Worm (Caenorhabditis elegans) whole organism, L1 larva: Measurements from ENCODE around the gene nhr-119.

ENCODE experiments used
- ceh-82 ChIP-seq, 3 experiments: fragments of 150-350 bp in 1 of 3; sonication (generic microtip) in 2 of 3; optimal IDR thresholded peaks; 2 replicates each; lab custom pipeline; 2014 to 2017; ENCODE audit warnings: missing biosample characterization in 3 of 3, missing genetic modification characterization in 3 of 3
- egl-27 ChIP-seq, 2 experiments: fragments of 150-350 bp in 1 of 2; sonication (generic microtip); optimal IDR thresholded peaks; 3 replicates each; lab custom pipeline; 2017 to 2018; ENCODE audit warnings: missing biosample characterization in 2 of 2, missing genetic modification characterization in 2 of 2, missing genetic modification reagents in 2 of 2
- fkh-10 ChIP-seq: sonication (generic microtip); optimal IDR thresholded peaks from 2 replicates; lab custom pipeline; 2017; ENCODE audit warnings: missing biosample characterization, missing genetic modification reagents, missing genetic modification characterization
- fos-1 ChIP-seq: fragments of 150-350 bp; optimal IDR thresholded peaks from 2 replicates; lab custom pipeline; 2014; ENCODE audit warnings: missing biosample characterization, missing genetic modification characterization
- hlh-4 ChIP-seq: sonication (generic microtip); optimal IDR thresholded peaks from 2 replicates; lab custom pipeline; 2016; ENCODE audit warnings: mild to moderate bottlenecking, missing genetic modification characterization, missing compliant biosample characterization
- jun-1 ChIP-seq: fragments of 150-350 bp; optimal IDR thresholded peaks from 2 replicates; lab custom pipeline; 2014; ENCODE audit warnings: missing biosample characterization, missing genetic modification reagents, missing genetic modification characterization
- lin-39 ChIP-seq: fragments of 150-350 bp; optimal IDR thresholded peaks from 2 replicates; lab custom pipeline; 2014; ENCODE audit warnings: missing biosample characterization, missing genetic modification reagents, missing genetic modification characterization
- nhr-85 ChIP-seq: sonication (generic microtip); peaks from one replicate; lab custom pipeline; 2016; ENCODE audit warnings: missing genetic modification characterization, inconsistent platforms, missing compliant biosample characterization
- pag-3 ChIP-seq: sonication (generic microtip); optimal IDR thresholded peaks from 2 replicates; lab custom pipeline; 2017; ENCODE audit warnings: missing genetic modification characterization, mild to moderate bottlenecking, missing compliant biosample characterization, antibody characterized with exemption, borderline replicate concordance; ENCODE audit not compliant: insufficient read depth
- ztf-4 ChIP-seq: fragments of 150-350 bp; optimal IDR thresholded peaks from 2 replicates; lab custom pipeline; 2014; ENCODE audit warnings: missing biosample characterization, missing genetic modification characterization

ce11 chrII:2787849-2788248, 12.6 kb downstream of the nhr-119 start:
- no peak for TF ChIP-seq jun-1 (tag; lab: Kevin White, UChicago)
- no peak for TF ChIP-seq egl-27 (tag; optimal IDR thresholded peaks at IDR 0.05; lab: Kevin White, UChicago)
- no peak for TF ChIP-seq ceh-82 (tag; optimal IDR thresholded peaks at IDR 0.05; lab: Kevin White, UChicago)
- no peak for TF ChIP-seq nhr-85 (tag; lab: Kevin White, UChicago)
- TF ChIP-seq fos-1 (tag; lab: Kevin White, UChicago), result no peak
- TF ChIP-seq hlh-4 (tag; lab: Kevin White, UChicago), result no peak
- TF ChIP-seq pag-3 (tag; lab: Kevin White, UChicago), result no peak
- TF ChIP-seq ztf-4 (tag; lab: Kevin White, UChicago), result no peak
- TF ChIP-seq fkh-10, result no peak
- no peak for TF ChIP-seq lin-39 (tag; lab: Kevin White, UChicago)
